Worm (Caenorhabditis elegans) whole organism, young adult: ENCODE results near the gene htp-1.

Experiments used
- F22D6.2 ChIP-seq: sonication (generic microtip); optimal IDR thresholded peaks from 2 replicates; lab custom pipeline; 2016; ENCODE audit warnings: mild to moderate bottlenecking, missing genetic modification characterization, missing compliant biosample characterization
- F23B12.7 ChIP-seq: sonication (generic microtip); optimal IDR thresholded peaks from 2 replicates; lab custom pipeline; 2017; ENCODE audit warnings: missing genetic modification characterization, mild to moderate bottlenecking, missing compliant biosample characterization, antibody characterized with exemption, moderate library complexity; ENCODE audit not compliant: insufficient read depth
- F52B5.7 ChIP-seq: sonication (generic microtip); optimal IDR thresholded peaks from 2 replicates; lab custom pipeline; 2016; ENCODE audit warnings: mild to moderate bottlenecking, missing genetic modification characterization, missing compliant biosample characterization
- K12H6.12 ChIP-seq: fragments of 200-800 bp; sonication (Bioruptor generic); optimal IDR thresholded peaks from 2 replicates; lab custom pipeline; 2018; ENCODE audit warnings: mild to moderate bottlenecking, missing genetic modification characterization, missing compliant biosample characterization
- Y53G8AR.9 ChIP-seq: fragments of 200-800 bp; sonication (Bioruptor generic); conservative IDR thresholded peaks from 2 replicates; pipeline ENCODE4 v1.3.6; 2022; ENCODE audit warnings: missing genetic modification reagents, missing genetic modification characterization, missing compliant biosample characterization
- Y67H2A.10 ChIP-seq: fragments of 200-800 bp; sonication (Bioruptor generic); conservative IDR thresholded peaks from 2 replicates; pipeline ENCODE4 v1.3.6; 2022; ENCODE audit warnings: missing genetic modification reagents, missing genetic modification characterization, missing compliant biosample characterization
- Y79H2A.3 ChIP-seq: fragments of 200-800 bp; sonication (Bioruptor generic); conservative IDR thresholded peaks from 2 replicates; pipeline ENCODE4 v1.3.6; 2022; ENCODE audit warnings: missing genetic modification reagents, missing genetic modification characterization, missing compliant biosample characterization
- cebp-1 ChIP-seq, 2 experiments: fragments of 200-800 bp in 1 of 2; sonication (Bioruptor generic) in 1 of 2; sonication (generic microtip) in 1 of 2; IDR thresholded peaks in 1 of 2; optimal IDR thresholded peaks in 1 of 2; 2 replicates each; pipeline versions ENCODE4 v1.3.6 to Lab custom; 2017 to 2022; ENCODE audit warnings: missing compliant biosample characterization in 2 of 2, missing genetic modification characterization in 2 of 2, mild to moderate bottlenecking in 1 of 2, missing genetic modification reagents in 1 of 2, moderate library complexity in 1 of 2
- cebp-2 ChIP-seq: fragments of 200-800 bp; sonication (Bioruptor generic); IDR thresholded peaks from 2 replicates; pipeline ENCODE4 v1.3.6; 2022; ENCODE audit warnings: missing genetic modification characterization, missing compliant biosample characterization
- ceh-40 ChIP-seq: fragments of 200-800 bp; sonication (Bioruptor generic); IDR thresholded peaks from 2 replicates; pipeline ENCODE4 v1.3.6; 2022; ENCODE audit warnings: missing genetic modification characterization, missing compliant biosample characterization
- die-1 ChIP-seq: sonication (generic microtip); optimal IDR thresholded peaks from 2 replicates; lab custom pipeline; 2016; ENCODE audit warnings: missing genotype, mild to moderate bottlenecking, missing genetic modification characterization, missing compliant biosample characterization
- dox-1 ChIP-seq: fragments of 200-800 bp; sonication (Bioruptor generic); IDR thresholded peaks from 2 replicates; pipeline ENCODE4 v1.3.6; 2022; ENCODE audit warnings: missing genetic modification reagents, missing genetic modification characterization, missing compliant biosample characterization
- dpl-1 ChIP-seq: fragments of 150-350 bp; optimal IDR thresholded peaks from 2 replicates; lab custom pipeline; 2014; ENCODE audit warnings: missing biosample characterization, missing genetic modification reagents, missing genetic modification characterization
- efl-1 ChIP-seq: fragments of 150-350 bp; optimal IDR thresholded peaks from 2 replicates; lab custom pipeline; 2014; ENCODE audit warnings: missing biosample characterization, missing genetic modification reagents, missing genetic modification characterization
- egl-18 ChIP-seq: fragments of 200-800 bp; sonication (Bioruptor generic); IDR thresholded peaks from 2 replicates; pipeline ENCODE4 v1.3.6; 2022; ENCODE audit warnings: missing genetic modification reagents, missing genetic modification characterization, missing compliant biosample characterization
- ets-4 ChIP-seq: fragments of 200-800 bp; sonication (Bioruptor generic); optimal IDR thresholded peaks from 2 replicates; lab custom pipeline; 2018; ENCODE audit warnings: mild to moderate bottlenecking, missing genetic modification characterization, missing compliant biosample characterization
- hlh-26 ChIP-seq: fragments of 200-800 bp; sonication (Bioruptor generic); conservative IDR thresholded peaks from 2 replicates; pipeline ENCODE4 v1.3.6; 2022; ENCODE audit warnings: missing genetic modification reagents, missing genetic modification characterization, missing compliant biosample characterization
- hmg-1.2 ChIP-seq: fragments of 200-800 bp; sonication (Bioruptor generic); IDR thresholded peaks from 2 replicates; pipeline ENCODE4 v1.3.6; 2022; ENCODE audit warnings: missing genetic modification reagents, missing genetic modification characterization, missing compliant biosample characterization
- lag-1 ChIP-seq: fragments of 200-800 bp; sonication (Bioruptor generic); IDR thresholded peaks from 2 replicates; pipeline ENCODE4 v1.3.6; 2022; ENCODE audit warnings: missing genetic modification reagents, missing genetic modification characterization, missing compliant biosample characterization
- let-607 ChIP-seq, 2 experiments: fragments of 200-800 bp in 1 of 2; sonication (Bioruptor generic) in 1 of 2; sonication (generic microtip) in 1 of 2; optimal IDR thresholded peaks; 2 replicates each; lab custom pipeline; 2016 to 2018; ENCODE audit warnings: mild to moderate bottlenecking in 2 of 2, missing compliant biosample characterization in 2 of 2, missing genetic modification characterization in 2 of 2, moderate library complexity in 2 of 2, missing genotype in 1 of 2
- lin-40 ChIP-seq: sonication (generic microtip); optimal IDR thresholded peaks from 2 replicates; lab custom pipeline; 2016; ENCODE audit warnings: missing genetic modification characterization, mild to moderate bottlenecking, missing compliant biosample characterization, missing genotype, missing genetic modification reagents
- lir-1 ChIP-seq: fragments of 200-800 bp; sonication (Bioruptor generic); conservative IDR thresholded peaks from 2 replicates; pipeline ENCODE4 v1.3.6; 2022; ENCODE audit warnings: missing genetic modification reagents, missing genetic modification characterization, missing compliant biosample characterization
- lsl-1 ChIP-seq: fragments of 200-800 bp; sonication (Bioruptor generic); optimal IDR thresholded peaks from 2 replicates; lab custom pipeline; 2018; ENCODE audit warnings: mild to moderate bottlenecking, missing genetic modification characterization, moderate library complexity, missing compliant biosample characterization
- lsy-27 ChIP-seq: sonication (generic microtip); optimal IDR thresholded peaks from 2 replicates; lab custom pipeline; 2017; ENCODE audit warnings: missing genetic modification characterization, mild to moderate bottlenecking, missing compliant biosample characterization, antibody characterized with exemption, missing genotype, borderline replicate concordance; ENCODE audit not compliant: insufficient read depth
- madf-6 ChIP-seq: fragments of 200-800 bp; sonication (Bioruptor generic); IDR thresholded peaks from 2 replicates; pipeline ENCODE4 v1.3.6; 2022; ENCODE audit warnings: missing genetic modification reagents, missing genetic modification characterization, missing compliant biosample characterization
- mcd-1 ChIP-seq: fragments of 200-800 bp; sonication (Bioruptor generic); IDR thresholded peaks from 2 replicates; pipeline ENCODE4 v1.3.6; 2022; ENCODE audit warnings: missing genetic modification reagents, missing genetic modification characterization, missing compliant biosample characterization
- mes-4 ChIP-seq: sonication (generic microtip); optimal IDR thresholded peaks from 2 replicates; lab custom pipeline; 2016; ENCODE audit warnings: missing genotype, missing genetic modification characterization, missing compliant biosample characterization
- pha-4 ChIP-seq: fragments of 150-350 bp; sonication (generic microtip); optimal IDR thresholded peaks from 2 replicates; lab custom pipeline; 2014; ENCODE audit warnings: missing biosample characterization, missing genetic modification reagents, missing genetic modification characterization
- sea-2 ChIP-seq: fragments of 200-800 bp; sonication (Bioruptor generic); IDR thresholded peaks from 2 replicates; pipeline ENCODE4 v1.3.6; 2022; ENCODE audit warnings: missing genetic modification characterization, missing compliant biosample characterization
- snpc-1.1 ChIP-seq: sonication (generic microtip); optimal IDR thresholded peaks from 2 replicates; lab custom pipeline; 2017; ENCODE audit warnings: missing genetic modification characterization, mild to moderate bottlenecking, missing compliant biosample characterization, antibody characterized with exemption, moderate library complexity, missing genotype, missing genetic modification reagents; ENCODE audit not compliant: insufficient read depth
- snpc-1.3 ChIP-seq: sonication (generic microtip); optimal IDR thresholded peaks from 2 replicates; lab custom pipeline; 2017; ENCODE audit warnings: missing genetic modification characterization, mild to moderate bottlenecking, missing compliant biosample characterization, antibody characterized with exemption, moderate library complexity, missing genotype, missing genetic modification reagents; ENCODE audit not compliant: insufficient read depth
- snpc-3.4 ChIP-seq: sonication (generic microtip); optimal IDR thresholded peaks from 2 replicates; lab custom pipeline; 2017; ENCODE audit warnings: missing genetic modification characterization, mild to moderate bottlenecking, missing compliant biosample characterization, antibody characterized with exemption, moderate library complexity, missing genotype, missing genetic modification reagents
- snpc-4 ChIP-seq, 5 experiments: fragments of 150-350 bp in 1 of 5; sonication (generic microtip) in 4 of 5; optimal IDR thresholded peaks; 2 replicates each; lab custom pipeline; 2014 to 2018; ENCODE audit warnings: missing genetic modification characterization in 5 of 5, missing biosample characterization in 3 of 5, antibody characterized with exemption in 2 of 5, mild to moderate bottlenecking in 2 of 5, missing compliant biosample characterization in 2 of 5, missing genotype in 2 of 5, moderate library complexity in 2 of 5, missing genetic modification reagents in 1 of 5
- tbp1 ChIP-seq: fragments of 200-800 bp; sonication (Bioruptor generic); optimal IDR thresholded peaks from 2 replicates; lab custom pipeline; 2018; ENCODE audit warnings: mild to moderate bottlenecking, missing genetic modification characterization, missing compliant biosample characterization
- ztf-18 ChIP-seq: sonication (generic microtip); optimal IDR thresholded peaks from 2 replicates; lab custom pipeline; 2016; ENCODE audit warnings: missing genotype, mild to moderate bottlenecking, missing genetic modification characterization, missing compliant biosample characterization
- ztf-25 ChIP-seq: fragments of 200-800 bp; sonication (Bioruptor generic); IDR thresholded peaks from 2 replicates; pipeline ENCODE4 v1.3.6; 2022; ENCODE audit warnings: missing genetic modification reagents, missing genetic modification characterization, missing compliant biosample characterization
- ztf-26 ChIP-seq: sonication (generic microtip); optimal IDR thresholded peaks from 2 replicates; lab custom pipeline; 2017; ENCODE audit warnings: missing genetic modification characterization, missing compliant biosample characterization
- ztf-3 ChIP-seq: fragments of 200-800 bp; sonication (Bioruptor generic); optimal IDR thresholded peaks from 2 replicates; lab custom pipeline; 2018; ENCODE audit warnings: mild to moderate bottlenecking, missing genetic modification characterization, missing compliant biosample characterization
- ztf-6 ChIP-seq: fragments of 200-800 bp; sonication (Bioruptor generic); IDR thresholded peaks from 2 replicates; pipeline ENCODE4 v1.3.6; 2022; ENCODE audit warnings: missing genetic modification reagents, missing genetic modification characterization, missing compliant biosample characterization

htp-1 gene

DNA sequence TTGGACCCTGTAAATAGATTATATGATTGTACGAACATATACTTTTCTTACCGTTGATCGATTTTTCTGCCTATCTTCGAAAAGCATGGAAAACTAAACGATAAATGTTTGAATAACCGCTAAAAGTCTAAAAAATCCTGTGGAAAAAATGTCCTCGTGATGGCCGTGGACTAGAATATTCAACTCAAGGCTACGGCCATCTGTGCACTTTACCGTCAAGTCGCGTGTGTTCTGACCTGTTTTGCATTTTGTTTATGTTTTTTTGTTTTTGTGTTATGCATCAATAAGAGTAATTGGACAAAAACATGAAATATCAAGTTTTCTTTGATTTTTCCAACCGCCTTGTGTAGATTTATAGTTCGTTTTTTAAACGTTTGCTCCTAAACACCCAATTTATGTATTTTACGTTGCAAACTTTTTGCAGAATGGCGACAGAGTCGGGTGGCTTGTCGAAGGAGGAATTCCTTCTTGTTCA, 27.2 kb downstream of the htp-1 start, which contains the start of the genes hda-6 and F41H10.4 (continued):
- TF ChIP-seq dox-1 (GFP tag; lab: Robert Waterston, UW) = peak; percentile 84
- peak; percentile 34 for TF ChIP-seq efl-1 (GFP tag; lab: Kevin White, UChicago)
- TF ChIP-seq let-607 (tag; optimal IDR thresholded peaks at IDR 0.05; lab: Kevin White, UChicago) = peak in 1 of 2 experiments; percentile 9
- peak; percentile 59; the same call in 1 of the 2 replicates for TF ChIP-seq madf-6 (GFP tag; lab: Robert Waterston, UW)
- TF ChIP-seq die-1 (tag; lab: Kevin White, UChicago) = no peak
- peak; percentile 65 for TF ChIP-seq snpc-1.1 (tag; lab: Kevin White, UChicago)
- TF ChIP-seq hmg-1.2 (GFP tag; lab: Robert Waterston, UW) = no peak; the same call in 1 of the 2 replicates

DNA sequence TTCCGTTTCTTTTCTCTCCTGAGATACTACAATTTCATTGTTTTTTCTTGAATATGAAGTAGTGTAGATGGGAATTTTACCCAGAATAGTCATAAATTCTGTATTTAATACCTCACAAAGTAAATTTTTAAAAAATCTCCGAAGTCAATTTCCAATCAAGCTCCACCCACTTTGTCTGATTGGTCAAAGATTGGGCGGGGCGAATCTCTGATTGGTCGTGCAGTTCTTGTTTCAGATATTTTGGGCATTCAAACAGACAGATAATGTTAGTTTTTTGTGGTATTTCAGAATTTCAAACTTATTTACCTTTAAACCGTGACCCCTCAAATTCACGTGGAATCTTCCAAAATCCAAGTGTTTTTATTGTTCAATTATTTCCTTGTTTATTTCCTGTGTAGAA, 30.8 kb downstream of the htp-1 start, which contains the start of gene F41H10.5:
F41H10.5 (plus strand) TSS at position 375 of the 400 bp plus-strand sequence.
- TF ChIP-seq lir-1 (GFP tag; lab: Robert Waterston, UW) (no peak), lsy-27 (tag; lab: Kevin White, UChicago) (no peak), ztf-6 (GFP tag; lab: Robert Waterston, UW) (no peak), Y53G8AR.9 (GFP tag; lab: Robert Waterston, UW) (no peak), cebp-1 (GFP tag; IDR thresholded peaks at IDR 0.05; lab: Robert Waterston, UW) (no peak), cebp-1 (tag; optimal IDR thresholded peaks at IDR 0.05; lab: Kevin White, UChicago) (no peak), snpc-1.1 (tag; lab: Kevin White, UChicago) (no peak), egl-18 (no peak), pha-4 (tag; lab: Kevin White, UChicago) (no peak), lag-1 (GFP tag; lab: Robert Waterston, UW) (no peak), K12H6.12 (no peak), F22D6.2 (no peak), F23B12.7 (tag; lab: Kevin White, UChicago) (no peak), Y67H2A.10 (GFP tag; lab: Robert Waterston, UW) (no peak), ets-4 (GFP tag; lab: Kevin White, UChicago) (no peak), ztf-18 (no peak)

DNA sequence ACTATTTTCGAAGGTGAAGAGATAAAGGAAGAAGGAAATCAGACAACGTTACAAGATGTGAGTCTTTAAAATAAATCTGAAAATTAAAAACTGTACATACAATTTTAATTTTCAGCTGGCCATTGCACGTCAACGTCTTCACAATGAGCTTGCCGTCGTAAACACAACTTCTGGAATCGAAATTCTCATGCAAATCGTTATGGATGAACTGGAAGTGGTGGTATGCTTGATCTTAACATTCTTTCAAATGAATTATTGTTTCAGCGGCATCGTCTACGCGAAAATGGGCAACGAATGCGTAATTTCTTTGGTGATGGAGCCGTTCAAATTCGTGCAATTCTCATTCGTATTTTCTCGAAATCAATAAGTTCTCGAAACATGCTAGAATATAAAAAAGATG, 36.8 kb downstream of the htp-1 start:
- TF ChIP-seq sea-2 (GFP tag; lab: Robert Waterston, UW) (no peak), die-1 (tag; lab: Kevin White, UChicago) (no peak)

DNA sequence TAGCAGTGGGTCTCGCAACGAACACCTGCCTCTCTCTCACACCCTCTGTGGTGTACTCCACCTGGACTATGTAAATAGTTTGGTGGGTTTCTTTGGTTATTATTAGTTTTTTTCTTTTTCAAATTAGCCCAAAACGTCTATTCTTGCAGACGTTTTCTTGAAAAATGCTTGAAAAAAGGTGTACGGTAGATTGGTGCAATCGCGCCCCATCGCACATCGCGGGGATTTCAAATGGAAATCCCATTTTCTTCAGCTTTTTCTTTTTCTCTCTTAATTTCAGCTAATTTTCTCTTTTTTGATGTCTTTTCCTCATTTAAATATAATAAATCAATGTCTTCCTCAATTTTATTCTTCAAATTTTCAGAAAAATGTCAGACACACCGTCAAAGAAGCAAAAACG, 37.2 kb downstream of the htp-1 start, which contains the start of gene Y4C6B.1:
Y4C6B.1 (plus strand) TSS at position 365 of the 400 bp plus-strand sequence.
- no peak for TF ChIP-seq lin-40 (tag; lab: Kevin White, UChicago)
- no peak for TF ChIP-seq ztf-26 (tag; lab: Kevin White, UChicago)
- TF ChIP-seq ztf-3 (GFP tag; lab: Kevin White, UChicago) = no peak
- peak; percentile 61 for TF ChIP-seq efl-1 (GFP tag; lab: Kevin White, UChicago)
- TF ChIP-seq Y79H2A.3 (GFP tag; lab: Robert Waterston, UW) = no peak
- TF ChIP-seq hlh-26 (GFP tag; lab: Robert Waterston, UW) = no peak
- no peak for TF ChIP-seq sea-2 (GFP tag; lab: Robert Waterston, UW)
- peak; percentile 69 for TF ChIP-seq mcd-1 (GFP tag; lab: Robert Waterston, UW)
- TF ChIP-seq snpc-1.3 (tag; lab: Kevin White, UChicago) = no peak
- no peak for TF ChIP-seq ztf-25 (GFP tag; lab: Robert Waterston, UW)
- TF ChIP-seq dpl-1 (GFP tag; lab: Kevin White, UChicago) = peak; percentile 8
- TF ChIP-seq lir-1 (GFP tag; lab: Robert Waterston, UW) = no peak
- TF ChIP-seq tbp1 (GFP tag; lab: Kevin White, UChicago) = peak; percentile 24
- TF ChIP-seq lsl-1 (GFP tag; lab: Kevin White, UChicago) = peak; percentile 56
- peak; percentile 10 for TF ChIP-seq snpc-3.4 (tag; lab: Kevin White, UChicago)
- TF ChIP-seq snpc-4 (GFP tag; optimal IDR thresholded peaks at IDR 0.05; lab: Kevin White, UChicago) = no peak
- peak in 3 of 4 experiments; percentile 59 to 80 (median 72) for TF ChIP-seq snpc-4 (tag; optimal IDR thresholded peaks at IDR 0.05; lab: Kevin White, UChicago)
- TF ChIP-seq mes-4 (tag; lab: Kevin White, UChicago) = no peak
- no peak for TF ChIP-seq F52B5.7 (tag; lab: Kevin White, UChicago)
- no peak for TF ChIP-seq cebp-2
- no peak for TF ChIP-seq ceh-40 (GFP tag; lab: Robert Waterston, UW)
- TF ChIP-seq, all 124 proteins: peak for 7
